Worm (Caenorhabditis elegans): ENCODE data around the gene fbxb-15.

- TF ChIP-seq hmbx-1 (tag; optimal IDR thresholded peaks at IDR 0.05) (no peak), hmg-4 (GFP tag; optimal IDR thresholded peaks at IDR 0.05) (no peak), pes-1 (GFP tag; IDR thresholded peaks at IDR 0.05) (no peak), ama-1 (optimal IDR thresholded peaks at IDR 0.05) (no peak), tra-4 (tag; optimal IDR thresholded peaks at IDR 0.05) (no peak)
Observed at ce11 chrII:1625666-1626065, 27.6 kb downstream of the fbxb-15 start, which contains the start of gene C08E3.14.

All from whole organism, early embryonic.